Fruit fly (Drosophila melanogaster) whole organism, embryonic: ENCODE results near the gene CG17111.
A peak's percentile ranks its signal among the peaks of the same experiment; 100 is the strongest.

Experiments
- B-H1 ChIP-seq: fragments of 200-800 bp; sonication (Bioruptor generic); IDR thresholded peaks from 3 replicates; pipeline ENCODE4 v1.3.6; 2022; ENCODE audit warnings: missing biosample characterization, missing genetic modification characterization
- CG10565 ChIP-seq: fragments of 200-800 bp; sonication (Bioruptor generic); optimal IDR thresholded peaks from 3 replicates; lab custom pipeline; 2016; ENCODE audit warnings: missing biosample characterization, mild to moderate bottlenecking, missing genetic modification characterization
- CG11560 ChIP-seq: fragments of 200-800 bp; sonication (Bioruptor generic); IDR thresholded peaks from 3 replicates; pipeline ENCODE4 v1.3.6; 2022; ENCODE audit warnings: missing biosample characterization, missing genetic modification characterization
- CG14710 ChIP-seq: fragments of 200-800 bp; sonication (Bioruptor generic); optimal IDR thresholded peaks from 3 replicates; lab custom pipeline; 2019; ENCODE audit warnings: missing biosample characterization, mild to moderate bottlenecking, missing genetic modification characterization, moderate library complexity
- CG14860 ChIP-seq: fragments of 200-800 bp; sonication (Bioruptor generic); IDR thresholded peaks from 3 replicates; pipeline ENCODE4 v1.3.6; 2022; ENCODE audit warnings: missing biosample characterization, missing genetic modification characterization; ENCODE audit not compliant: partially characterized antibody
- CG16813 ChIP-seq: fragments of 200-800 bp; sonication (Bioruptor generic); IDR thresholded peaks from 3 replicates; pipeline ENCODE4 v1.3.6; 2022; ENCODE audit warnings: missing biosample characterization, missing genetic modification characterization; ENCODE audit not compliant: partially characterized antibody
- CG16815 ChIP-seq: fragments of 200-800 bp; sonication (Bioruptor generic); optimal IDR thresholded peaks from 3 replicates; lab custom pipeline; 2017; ENCODE audit warnings: missing biosample characterization, mild to moderate bottlenecking, missing genetic modification characterization
- CG17361 ChIP-seq: fragments of 200-800 bp; sonication (Bioruptor generic); IDR thresholded peaks from 3 replicates; pipeline ENCODE4 v1.3.6; 2022; ENCODE audit warnings: missing biosample characterization, missing genetic modification characterization
- CG17568 ChIP-seq: fragments of 200-800 bp; sonication (Bioruptor generic); optimal IDR thresholded peaks from 2 replicates; lab custom pipeline; 2018; ENCODE audit warnings: missing biosample characterization, mild to moderate bottlenecking, missing genetic modification characterization, moderate library complexity
- CG1792 ChIP-seq: fragments of 200-800 bp; sonication (Bioruptor generic); optimal IDR thresholded peaks from 2 replicates; lab custom pipeline; 2016; ENCODE audit warnings: missing biosample characterization, missing genetic modification characterization
- CG2129 ChIP-seq: fragments of 200-800 bp; sonication (Bioruptor generic); IDR thresholded peaks from 2 replicates; pipeline ENCODE4 v1.3.6; 2022; ENCODE audit warnings: missing biosample characterization, missing genetic modification characterization; ENCODE audit not compliant: partially characterized antibody
- CG34376 ChIP-seq: fragments of 200-800 bp; sonication (Bioruptor generic); optimal IDR thresholded peaks from 2 replicates; lab custom pipeline; 2018; ENCODE audit warnings: missing biosample characterization, mild to moderate bottlenecking, missing genetic modification characterization
- CG34422 ChIP-seq: fragments of 200-800 bp; sonication (Bioruptor generic); IDR thresholded peaks from 3 replicates; pipeline ENCODE4 v1.3.6; 2022; ENCODE audit warnings: missing biosample characterization, missing genetic modification characterization
- CG4328 ChIP-seq: fragments of 200-800 bp; sonication (Bioruptor generic); optimal IDR thresholded peaks from 3 replicates; lab custom pipeline; 2017; ENCODE audit warnings: missing biosample characterization, missing genetic modification reagents, missing genetic modification characterization
- CG4424 ChIP-seq: fragments of 200-800 bp; sonication (Bioruptor generic); optimal IDR thresholded peaks from 3 replicates; lab custom pipeline; 2016; ENCODE audit warnings: missing biosample characterization, missing genetic modification characterization
- CG4730 ChIP-seq: fragments of 200-800 bp; sonication (Bioruptor generic); IDR thresholded peaks from 2 replicates; pipeline ENCODE4 v1.3.6; 2022; ENCODE audit warnings: missing biosample characterization, missing genetic modification characterization
- CG4854 ChIP-seq: fragments of 200-800 bp; sonication (Bioruptor generic); optimal IDR thresholded peaks from 2 replicates; lab custom pipeline; 2016; ENCODE audit warnings: missing biosample characterization, missing genetic modification characterization, inconsistent platforms
- CG5180 ChIP-seq: fragments of 200-800 bp; sonication (Bioruptor generic); optimal IDR thresholded peaks from 3 replicates; lab custom pipeline; 2017; ENCODE audit warnings: missing biosample characterization, missing genetic modification characterization, mild to moderate bottlenecking, moderate library complexity, missing genetic modification reagents
- CG5953 ChIP-seq: fragments of 200-800 bp; sonication (Bioruptor generic); IDR thresholded peaks from 2 replicates; pipeline ENCODE4 v1.3.6; 2022; ENCODE audit warnings: missing biosample characterization, missing genetic modification characterization
- CG8359 ChIP-seq: fragments of 200-800 bp; sonication (Bioruptor generic); optimal IDR thresholded peaks from 2 replicates; lab custom pipeline; 2017; ENCODE audit warnings: missing biosample characterization, mild to moderate bottlenecking, missing genetic modification characterization, borderline replicate concordance
- Chrac-16 ChIP-seq: fragments of 200-800 bp; sonication (Bioruptor generic); optimal IDR thresholded peaks from 3 replicates; lab custom pipeline; 2016; ENCODE audit warnings: missing biosample characterization, missing genetic modification characterization
- Dad ChIP-seq: fragments of 200-800 bp; sonication (Bioruptor generic); optimal IDR thresholded peaks from 3 replicates; lab custom pipeline; 2016; ENCODE audit warnings: missing biosample characterization, missing genetic modification characterization
- Dip2 ChIP-seq: fragments of 200-800 bp; sonication (Bioruptor generic); IDR thresholded peaks from 2 replicates; pipeline ENCODE4 v1.3.6; 2022; ENCODE audit warnings: missing biosample characterization, missing genetic modification characterization
- Elba2 ChIP-seq: fragments of 200-800 bp; sonication (Bioruptor generic); optimal IDR thresholded peaks from 3 replicates; lab custom pipeline; 2016; ENCODE audit warnings: missing biosample characterization, missing genetic modification characterization
- H15 ChIP-seq: fragments of 200-800 bp; sonication (Bioruptor generic); IDR thresholded peaks from 3 replicates; pipeline ENCODE4 v1.3.6; 2022; ENCODE audit warnings: missing biosample characterization, missing genetic modification characterization
- HLHmδ ChIP-seq: fragments of 200-800 bp; sonication (Bioruptor generic); optimal IDR thresholded peaks from 2 replicates; lab custom pipeline; 2018; ENCODE audit warnings: missing biosample characterization, mild to moderate bottlenecking, missing genetic modification characterization, moderate library complexity
- Kr ChIP-seq: fragments of 200-800 bp; sonication (Bioruptor generic); optimal IDR thresholded peaks from 2 replicates; lab custom pipeline; 2017; ENCODE audit warnings: missing biosample characterization, mild to moderate bottlenecking, missing genetic modification characterization
- MESR4 ChIP-seq: fragments of 200-800 bp; sonication (Bioruptor generic); optimal IDR thresholded peaks from 2 replicates; lab custom pipeline; 2018; ENCODE audit warnings: missing biosample characterization, mild to moderate bottlenecking, missing genetic modification characterization, moderate library complexity
- Myb ChIP-seq: fragments of 200-800 bp; sonication (Bioruptor generic); optimal IDR thresholded peaks from 2 replicates; lab custom pipeline; 2016; ENCODE audit warnings: missing biosample characterization, missing genetic modification characterization
- Nf-YB ChIP-seq: fragments of 200-800 bp; sonication (Bioruptor generic); optimal IDR thresholded peaks from 3 replicates; lab custom pipeline; 2019; ENCODE audit warnings: missing biosample characterization, mild to moderate bottlenecking, missing genetic modification characterization, moderate library complexity
- Poxn ChIP-seq: fragments of 200-800 bp; sonication (Bioruptor generic); IDR thresholded peaks from 2 replicates; pipeline ENCODE4 v1.3.6; 2022; ENCODE audit warnings: missing biosample characterization, missing genetic modification characterization
- Usf ChIP-seq: fragments of 200-800 bp; sonication (Bioruptor generic); optimal IDR thresholded peaks from 2 replicates; lab custom pipeline; 2017; ENCODE audit warnings: missing genotype, missing biosample characterization, missing genetic modification characterization
- ase ChIP-seq: fragments of 200-800 bp; sonication (Bioruptor generic); IDR thresholded peaks from 3 replicates; pipeline ENCODE4 v1.3.6; 2022; ENCODE audit warnings: missing biosample characterization, missing genetic modification characterization
- bcd ChIP-seq: fragments of 200-800 bp; sonication (Bioruptor generic); optimal IDR thresholded peaks from 2 replicates; lab custom pipeline; 2017; ENCODE audit warnings: missing biosample characterization, mild to moderate bottlenecking, missing genetic modification characterization
- caup ChIP-seq: fragments of 200-800 bp; sonication (Bioruptor generic); optimal IDR thresholded peaks from 3 replicates; lab custom pipeline; 2017; ENCODE audit warnings: missing biosample characterization, mild to moderate bottlenecking, missing genetic modification characterization, moderate library complexity; ENCODE audit not compliant: severe bottlenecking
- corto ChIP-seq: fragments of 200-800 bp; sonication (Bioruptor generic); optimal IDR thresholded peaks from 2 replicates; lab custom pipeline; 2016; ENCODE audit warnings: missing biosample characterization, mild to moderate bottlenecking, missing genetic modification characterization, moderate library complexity
- dati ChIP-seq: fragments of 200-800 bp; sonication (Bioruptor generic); IDR thresholded peaks from 2 replicates; pipeline ENCODE4 v1.3.6; 2022; ENCODE audit warnings: missing biosample characterization, missing genetic modification characterization
- esg ChIP-seq: fragments of 200-800 bp; sonication (Bioruptor generic); conservative IDR thresholded peaks from 2 replicates; pipeline ENCODE4 v1.3.6; 2022; ENCODE audit warnings: missing biosample characterization, missing genetic modification characterization
- gt ChIP-seq: fragments of 200-800 bp; sonication (Bioruptor generic); IDR thresholded peaks from 2 replicates; pipeline ENCODE4 v1.3.6; 2022; ENCODE audit warnings: missing biosample characterization, missing genetic modification characterization
- hkb ChIP-seq, 2 experiments: fragments of 200-800 bp in 1 of 2; fragments of >200 bp in 1 of 2; sonication (Bioruptor generic) in 1 of 2; IDR thresholded peaks in 1 of 2; optimal IDR thresholded peaks in 1 of 2; 2 replicates each; pipeline versions ENCODE4 v1.3.6 to Lab custom; 2017 to 2022; ENCODE audit warnings: missing biosample characterization in 1 of 2, missing genetic modification characterization in 1 of 2
- lab ChIP-seq: fragments of 200-800 bp; sonication (Bioruptor generic); optimal IDR thresholded peaks from 3 replicates; lab custom pipeline; 2017; ENCODE audit warnings: missing biosample characterization, missing genetic modification characterization, mild to moderate bottlenecking, moderate library complexity, missing genetic modification reagents
- mirr ChIP-seq: fragments of 200-800 bp; sonication (Bioruptor generic); optimal IDR thresholded peaks from 3 replicates; lab custom pipeline; 2018; ENCODE audit warnings: missing biosample characterization, mild to moderate bottlenecking, missing genetic modification characterization
- scrt ChIP-seq: fragments of 200-800 bp; sonication (Bioruptor generic); optimal IDR thresholded peaks from 2 replicates; lab custom pipeline; 2018; ENCODE audit warnings: missing biosample characterization, mild to moderate bottlenecking, missing genetic modification characterization, moderate library complexity
- seq ChIP-seq: fragments of 200-800 bp; sonication (Bioruptor generic); IDR thresholded peaks from 2 replicates; pipeline ENCODE4 v1.3.6; 2022; ENCODE audit warnings: missing biosample characterization, missing genetic modification characterization
- slbo ChIP-seq: fragments of 200-800 bp; sonication (Bioruptor generic); IDR thresholded peaks from 2 replicates; pipeline ENCODE4 v1.3.6; 2022; ENCODE audit warnings: missing biosample characterization, missing genetic modification characterization
- sqz ChIP-seq: fragments of 200-800 bp; sonication (Bioruptor generic); optimal IDR thresholded peaks from 3 replicates; lab custom pipeline; 2018; ENCODE audit warnings: missing biosample characterization, mild to moderate bottlenecking, missing genetic modification characterization
- ttk ChIP-seq: fragments of 200-800 bp; sonication (Bioruptor generic); IDR thresholded peaks from 2 replicates; pipeline ENCODE4 v2.1.2; 2022; ENCODE audit warnings: missing biosample characterization, missing genetic modification characterization
- tup ChIP-seq: fragments of 200-800 bp; sonication (Bioruptor generic); optimal IDR thresholded peaks from 2 replicates; lab custom pipeline; 2016; ENCODE audit warnings: missing biosample characterization, mild to moderate bottlenecking, missing genetic modification characterization, moderate library complexity
- tx ChIP-seq: fragments of 200-800 bp; sonication (Bioruptor generic); optimal IDR thresholded peaks from 2 replicates; lab custom pipeline; 2016; ENCODE audit warnings: missing biosample characterization, missing genetic modification characterization

The CG17111 gene

dm6 chr3R:23048690-23049118 lies 18.4 kb downstream of the CG17111 start (continued):
- TF ChIP-seq CG4730 (GFP tag; lab: Robert Waterston, UW) (peak; percentile 52; the same call in 1 of the 2 replicates), CG16813 (GFP tag; lab: Robert Waterston, UW) (no peak), CG1792 (GFP tag; lab: Kevin White, UChicago) (peak; percentile 16), CG5180 (GFP tag; lab: Kevin White, UChicago) (peak; percentile 67), CG16815 (GFP tag; lab: Kevin White, UChicago) (no peak), CG14710 (tag; lab: Kevin White, UChicago) (peak; percentile 74), CG10565 (GFP tag; lab: Kevin White, UChicago) (no peak), Usf (GFP tag; lab: Kevin White, UChicago) (peak; percentile 6), hkb (optimal IDR thresholded peaks at IDR 0.05; lab: Kevin White, UChicago) (no peak), hkb (GFP tag; IDR thresholded peaks at IDR 0.05; lab: Robert Waterston, UW) (peak; percentile 57), Myb (GFP tag; lab: Kevin White, UChicago) (no peak), seq (GFP tag; lab: Robert Waterston, UW) (peak; percentile 55; the same call in 1 of the 2 replicates), CG4328 (peak; percentile 62), tup (GFP tag; lab: Kevin White, UChicago) (no peak), ase (GFP tag; lab: Robert Waterston, UW) (peak; percentile 56; the same call in 2 of the 3 replicates), Chrac-16 (GFP tag; lab: Kevin White, UChicago) (peak; percentile 49), CG34422 (GFP tag; lab: Robert Waterston, UW) (peak; percentile 58; the same call in 2 of the 3 replicates), CG17568 (GFP tag; lab: Kevin White, UChicago) (peak; percentile 41), scrt (GFP tag; lab: Kevin White, UChicago) (peak; percentile 55), CG34376 (GFP tag; lab: Kevin White, UChicago) (peak; percentile 34), CG11560 (tag; lab: Robert Waterston, UW) (0 out of 3 replicates have a peak, but pooled peaks have one; percentile 42), CG5953 (GFP tag; lab: Robert Waterston, UW) (peak; percentile 5; the same call in 1 of the 2 replicates), dati (peak; percentile 41; the same call in 1 of the 2 replicates), slbo (GFP tag; lab: Robert Waterston, UW) (peak; percentile 70), sqz (GFP tag; lab: Kevin White, UChicago) (peak; percentile 46), Elba2 (GFP tag; lab: Kevin White, UChicago) (no peak), H15 (GFP tag; lab: Robert Waterston, UW) (peak; percentile 51; the same call in 1 of the 3 replicates), MESR4 (no peak), B-H1 (no peak; the same call in 2 of the 3 replicates), CG4424 (GFP tag; lab: Kevin White, UChicago) (peak; percentile 73), lab (peak; percentile 75), CG2129 (GFP tag; lab: Robert Waterston, UW) (no peak), esg (GFP tag; lab: Robert Waterston, UW) (peak; percentile 60), mirr (GFP tag; lab: Kevin White, UChicago) (no peak), CG8359 (GFP tag; lab: Kevin White, UChicago) (no peak), bcd (GFP tag; lab: Kevin White, UChicago) (peak; percentile 71), CG4854 (GFP tag; lab: Kevin White, UChicago) (peak; percentile 33), Dad (GFP tag; lab: Kevin White, UChicago) (no peak), CG17361 (GFP tag; lab: Robert Waterston, UW) (peak; percentile 92), Kr (GFP tag; lab: Kevin White, UChicago) (no peak), HLHmδ (GFP tag; lab: Kevin White, UChicago) (no peak), CG14860 (GFP tag; lab: Robert Waterston, UW) (no peak), Nf-YB (GFP tag; lab: Kevin White, UChicago) (peak; percentile 78), Dip2 (GFP tag; lab: Robert Waterston, UW) (no peak), caup (GFP tag; lab: Kevin White, UChicago) (peak; percentile 50), gt (GFP tag; lab: Robert Waterston, UW) (no peak), corto (GFP tag; lab: Kevin White, UChicago) (no peak), ttk (GFP tag; lab: Robert Waterston, UW) (peak; percentile 58; the same call in 1 of the 2 replicates), Poxn (GFP tag; lab: Robert Waterston, UW) (no peak), tx (peak; percentile 31)
